Fruit fly (Drosophila melanogaster): ENCODE measurements around the gene Cds.

Cds gene

DNA sequence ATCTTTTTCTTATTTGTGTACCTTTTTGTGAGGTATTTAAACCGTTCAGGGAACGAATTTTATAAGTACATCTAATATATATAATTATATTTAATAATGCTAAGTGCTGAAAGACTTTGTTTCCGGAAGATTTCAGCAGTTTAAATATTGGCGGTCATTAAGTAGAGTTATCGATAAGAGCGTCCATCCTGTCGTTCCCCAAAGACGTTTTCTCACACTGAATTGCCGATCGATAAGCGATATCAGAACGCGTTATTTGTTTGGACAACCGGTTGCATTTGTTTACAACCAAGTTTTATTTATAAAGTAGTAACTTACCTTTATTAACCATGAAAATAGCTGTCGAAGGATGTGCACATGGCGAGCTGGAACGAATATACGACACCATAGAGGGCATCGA lies 6.0 kb upstream of the Cds start, which contains the start of gene ldbr (continued):
- TF ChIP-seq tgo (GFP tag; IDR thresholded peaks at IDR 0.05) = no peak
- no peak for TF ChIP-seq psq (GFP tag; optimal IDR thresholded peaks at IDR 0.05)
- TF ChIP-seq Gsc (GFP tag; IDR thresholded peaks at IDR 0.05) = no peak
- TF ChIP-seq Xbp1 (GFP tag; optimal IDR thresholded peaks at IDR 0.05) = no peak
- TF ChIP-seq sd (tag; optimal IDR thresholded peaks at IDR 0.05) = no peak
- no peak for TF ChIP-seq Antp (GFP tag; optimal IDR thresholded peaks at IDR 0.05)
- no peak for TF ChIP-seq peb (GFP tag; IDR thresholded peaks at IDR 0.05)
- no peak for TF ChIP-seq CG6654 (GFP tag; optimal IDR thresholded peaks at IDR 0.05)
- TF ChIP-seq CG12659 (GFP tag; optimal IDR thresholded peaks at IDR 0.05) = peak; percentile 40
- TF ChIP-seq run (tag; optimal IDR thresholded peaks at IDR 0.05) = no peak
- no peak for TF ChIP-seq sens (GFP tag)
- no peak for TF ChIP-seq chif (GFP tag; optimal IDR thresholded peaks at IDR 0.05)
- no peak for TF ChIP-seq Ada2b (GFP tag; IDR thresholded peaks at IDR 0.05)
- TF ChIP-seq Stat92E (GFP tag; optimal IDR thresholded peaks at IDR 0.05) = no peak
- TF ChIP-seq inv (GFP tag; IDR thresholded peaks at IDR 0.05; ENCODE audit: partially characterized antibody) = no peak
- no peak for TF ChIP-seq pita (GFP tag; optimal IDR thresholded peaks at IDR 0.05)
- peak; percentile 71 for TF ChIP-seq scrt (GFP tag; optimal IDR thresholded peaks at IDR 0.05)
- TF ChIP-seq CG4328 (GFP tag; optimal IDR thresholded peaks at IDR 0.05) = no peak
- TF ChIP-seq CG3065 (GFP tag; optimal IDR thresholded peaks at IDR 0.05) = no peak
- peak; percentile 60 for TF ChIP-seq stwl (tag; optimal IDR thresholded peaks at IDR 0.05)
- no peak for TF ChIP-seq HHEX (GFP tag; optimal IDR thresholded peaks at IDR 0.05)
- TF ChIP-seq croc (GFP tag; conservative IDR thresholded peaks at IDR 0.05) = no peak
- TF ChIP-seq Pdp1 (GFP tag; optimal IDR thresholded peaks at IDR 0.05) = peak in 1 of 2 experiments; percentile 21
- TF ChIP-seq CG31441 (GFP tag; IDR thresholded peaks at IDR 0.05) = no peak
- TF ChIP-seq CG14710 (tag; optimal IDR thresholded peaks at IDR 0.05) = peak; percentile 36
- TF ChIP-seq zf30C (GFP tag; optimal IDR thresholded peaks at IDR 0.05) = no peak
- no peak for TF ChIP-seq CG18764 (GFP tag; optimal IDR thresholded peaks at IDR 0.05)
- no peak for TF ChIP-seq CG4854 (GFP tag; optimal IDR thresholded peaks at IDR 0.05)
- TF ChIP-seq CG17912 (GFP tag; optimal IDR thresholded peaks at IDR 0.05) = no peak
- TF ChIP-seq vfl (GFP tag; optimal IDR thresholded peaks at IDR 0.05) = no peak
- TF ChIP-seq klu (GFP tag; IDR thresholded peaks at IDR 0.05) = no peak
- peak; percentile 40 for TF ChIP-seq gfzf (GFP tag; optimal IDR thresholded peaks at IDR 0.05)
- no peak for TF ChIP-seq CG12744 (GFP tag; optimal IDR thresholded peaks at IDR 0.05)
- no peak for TF ChIP-seq CG10462 (GFP tag; optimal IDR thresholded peaks at IDR 0.05)
- TF ChIP-seq org-1 (GFP tag; optimal IDR thresholded peaks at IDR 0.05) = no peak
- TF ChIP-seq CG16779 (GFP tag; IDR thresholded peaks at IDR 0.05) = no peak
- TF ChIP-seq zfh1 (GFP tag; IDR thresholded peaks at IDR 0.05) = no peak
- no peak for TF ChIP-seq hth (optimal IDR thresholded peaks at IDR 0.05)
- no peak for TF ChIP-seq ewg (GFP tag; optimal IDR thresholded peaks at IDR 0.05)
- no peak for TF ChIP-seq CG13775 (GFP tag; optimal IDR thresholded peaks at IDR 0.05)
- no peak for TF ChIP-seq eve (GFP tag; optimal IDR thresholded peaks at IDR 0.05)
- no peak for TF ChIP-seq Mes4 (GFP tag; optimal IDR thresholded peaks at IDR 0.05)
- no peak for TF ChIP-seq Doc3 (GFP tag; IDR thresholded peaks at IDR 0.05; ENCODE audit: partially characterized antibody)
- no peak for TF ChIP-seq Spps (tag; optimal IDR thresholded peaks at IDR 0.05)
- no peak for TF ChIP-seq tio (GFP tag; optimal IDR thresholded peaks at IDR 0.05)
- TF ChIP-seq CG15269 (tag; optimal IDR thresholded peaks at IDR 0.05) = no peak
- TF ChIP-seq CG9215 (GFP tag; IDR thresholded peaks at IDR 0.05) = no peak
- TF ChIP-seq h (optimal IDR thresholded peaks at IDR 0.05) = no peak
- no peak for TF ChIP-seq CG15479 (GFP tag; optimal IDR thresholded peaks at IDR 0.05)
- no peak for TF ChIP-seq CG17829 (tag; optimal IDR thresholded peaks at IDR 0.05)
- TF ChIP-seq bab2 (GFP tag; optimal IDR thresholded peaks at IDR 0.05) = no peak
- no peak for TF ChIP-seq dan (GFP tag; IDR thresholded peaks at IDR 0.05)
- TF ChIP-seq CG6683 (GFP tag; optimal IDR thresholded peaks at IDR 0.05) = no peak
